Fruit fly (Drosophila melanogaster) whole organism, wandering third instar larva: ENCODE measurements around the gene CG31176.

Source experiments
- CG32264 ChIP-seq: fragments of 200-800 bp; sonication (Bioruptor generic); optimal IDR thresholded peaks from 2 replicates; lab custom pipeline; 2016; ENCODE audit warnings: missing biosample characterization, missing genetic modification characterization
- Dfd ChIP-seq: fragments of >200 bp; optimal IDR thresholded peaks from 2 replicates; lab custom pipeline; 2017; ENCODE audit warnings: missing biosample characterization, missing genetic modification characterization
- Dif ChIP-seq: fragments of 200-275, 200-300 bp; sonication (Bioruptor generic); optimal IDR thresholded peaks from 2 replicates; lab custom pipeline; 2018; ENCODE audit warnings: missing biosample characterization, missing genetic modification characterization; ENCODE audit not compliant: partially characterized antibody
- Myc ChIP-seq: fragments of >200 bp; optimal IDR thresholded peaks from 2 replicates; lab custom pipeline; 2017
- Rel ChIP-seq, 2 experiments: fragments of 200-800 bp; sonication (Bioruptor generic) in 1 of 2; optimal IDR thresholded peaks; 2 replicates in 1 of 2; 3 replicates in 1 of 2; lab custom pipeline; 2016 to 2019; ENCODE audit warnings: mild to moderate bottlenecking in 2 of 2, missing biosample characterization in 2 of 2, missing genetic modification characterization in 2 of 2, moderate library complexity in 1 of 2
- Sp1 ChIP-seq: fragments of 200-800 bp; sonication (Bioruptor generic); optimal IDR thresholded peaks from 3 replicates; lab custom pipeline; 2019; ENCODE audit warnings: missing biosample characterization, mild to moderate bottlenecking, missing genetic modification characterization, moderate library complexity
- fru ChIP-seq: fragments of 200-800 bp; sonication (Bioruptor generic); optimal IDR thresholded peaks from 3 replicates; lab custom pipeline; 2016; ENCODE audit warnings: missing biosample characterization, mild to moderate bottlenecking, missing genetic modification characterization
- pan ChIP-seq: fragments of >200 bp; optimal IDR thresholded peaks from 2 replicates; lab custom pipeline; 2017
- tai ChIP-seq: sonication (Bioruptor generic); optimal IDR thresholded peaks from 2 replicates; lab custom pipeline; 2016; ENCODE audit warnings: missing biosample characterization, missing genetic modification characterization
- usp ChIP-seq: fragments of >200 bp; optimal IDR thresholded peaks from 2 replicates; lab custom pipeline; 2017; ENCODE audit warnings: missing biosample characterization, missing genetic modification characterization

dm6 chr3R:21636867-21637481 is 82.5 kb downstream of the CG31176 start:
- no peak for TF ChIP-seq Dif
- TF ChIP-seq fru, result no peak
- no peak for TF ChIP-seq Dfd (GFP tag; lab: Kevin White, UChicago)
- no peak for TF ChIP-seq pan (lab: Kevin White, UChicago)
- no peak for TF ChIP-seq Sp1 (GFP tag; lab: Kevin White, UChicago)
- TF ChIP-seq usp (GFP tag; lab: Kevin White, UChicago), result no peak
- no peak for TF ChIP-seq Rel (GFP tag; optimal IDR thresholded peaks at IDR 0.05; lab: Kevin White, UChicago)
- no peak for TF ChIP-seq Rel (tag; optimal IDR thresholded peaks at IDR 0.05; lab: Kevin White, UChicago)
- no peak for TF ChIP-seq tai (GFP tag; lab: Kevin White, UChicago)
- TF ChIP-seq Myc (lab: Kevin White, UChicago), result no peak
- TF ChIP-seq CG32264 (GFP tag; lab: Kevin White, UChicago), result no peak
